Worm (Caenorhabditis elegans): Measurements from ENCODE around the gene mksr-1.

DNA sequence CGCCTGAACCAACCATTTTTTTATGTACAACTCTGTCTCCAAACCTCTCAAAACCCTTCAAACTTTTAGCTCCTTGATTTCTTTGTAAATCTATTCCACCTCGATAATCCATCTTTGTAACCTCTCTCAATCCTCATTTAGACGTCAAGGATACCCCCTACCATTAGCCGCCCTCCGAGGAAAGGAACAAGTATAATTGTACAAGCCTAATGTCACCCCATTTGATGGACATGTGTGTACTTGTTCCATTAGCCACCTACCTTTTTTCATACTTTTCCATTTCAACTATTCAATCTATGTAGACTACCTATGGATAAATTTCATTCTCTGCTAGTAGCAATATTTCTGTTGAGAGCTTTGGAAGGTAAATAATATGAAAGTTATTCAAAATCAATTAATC, 38.8 kb upstream of the mksr-1 start, which contains the start of gene C05D9.4:
- TF ChIP-seq klf-2 (GFP tag; conservative IDR thresholded peaks at IDR 0.05) (no peak), T22C8.4 (GFP tag; IDR thresholded peaks at IDR 0.05) (no peak), ztf-23 (GFP tag; IDR thresholded peaks at IDR 0.05) (no peak), med-1 (GFP tag; optimal IDR thresholded peaks at IDR 0.05; ENCODE audit: insufficient read depth) (no peak), cog-1 (tag; optimal IDR thresholded peaks at IDR 0.05) (no peak), flt-1 (GFP tag; IDR thresholded peaks at IDR 0.05) (no peak), ztf-29 (GFP tag; IDR thresholded peaks at IDR 0.05) (no peak)

Data from whole organism, midembryonic.